Worm (Caenorhabditis elegans): ENCODE results near the gene sma-6.

Gene sma-6

ce11 chrII:6324086-6324485, at the start of gene sma-6:
TSS of gene sma-6 (plus strand) at chrII:6324484.
- TF ChIP-seq him-1 (tag; optimal IDR thresholded peaks at IDR 0.05) (no peak), dao-5 (tag; optimal IDR thresholded peaks at IDR 0.05) (no peak)

- no peak for TF ChIP-seq him-1 (tag; optimal IDR thresholded peaks at IDR 0.05)
- no peak for TF ChIP-seq dao-5 (tag; optimal IDR thresholded peaks at IDR 0.05)
- TF ChIP-seq W03F9.2 (tag; optimal IDR thresholded peaks at IDR 0.05) = no peak
Observed at ce11 chrII:6281002-6281401, 43.3 kb upstream of the sma-6 start, which contains the start of gene scly-1. TSS of gene scly-1 (minus strand) at chrII:6281102.

- no peak for TF ChIP-seq W03F9.2 (tag; optimal IDR thresholded peaks at IDR 0.05)
- TF ChIP-seq dao-5 (tag; optimal IDR thresholded peaks at IDR 0.05) = no peak
- no peak for TF ChIP-seq him-1 (tag; optimal IDR thresholded peaks at IDR 0.05)
Observed at ce11 chrII:6281903-6282302, 42.4 kb upstream of the sma-6 start.

ce11 chrII:6283074-6283473, 41.2 kb upstream of the sma-6 start, which contains the start of gene F13H8.1:
TSS of gene F13H8.1 (plus strand) at chrII:6283384.
- TF ChIP-seq him-1 (tag; optimal IDR thresholded peaks at IDR 0.05) = no peak
- TF ChIP-seq dao-5 (tag; optimal IDR thresholded peaks at IDR 0.05) = no peak
- no peak for TF ChIP-seq W03F9.2 (tag; optimal IDR thresholded peaks at IDR 0.05)

- TF ChIP-seq dao-5 (tag; optimal IDR thresholded peaks at IDR 0.05) (no peak), W03F9.2 (tag; optimal IDR thresholded peaks at IDR 0.05) (no peak), him-1 (tag; optimal IDR thresholded peaks at IDR 0.05) (no peak)
Observed at ce11 chrII:6286865-6287264, 37.4 kb upstream of the sma-6 start, which contains the start of gene F13H8.6. TSS of gene F13H8.6 (minus strand) at chrII:6286965.

- TF ChIP-seq dao-5 (tag; optimal IDR thresholded peaks at IDR 0.05) (no peak), W03F9.2 (tag; optimal IDR thresholded peaks at IDR 0.05) (no peak), him-1 (tag; optimal IDR thresholded peaks at IDR 0.05) (no peak)
Observed at ce11 chrII:6288104-6288503, 36.2 kb upstream of the sma-6 start.

- no peak for TF ChIP-seq W03F9.2 (tag; optimal IDR thresholded peaks at IDR 0.05)
- TF ChIP-seq dao-5 (tag; optimal IDR thresholded peaks at IDR 0.05) = no peak
- TF ChIP-seq him-1 (tag; optimal IDR thresholded peaks at IDR 0.05) = no peak
Observed at ce11 chrII:6290047-6290582, 34.2 kb upstream of the sma-6 start, which contains the start of gene upb-1. TSS of gene upb-1 (minus strand) at chrII:6290097.

- TF ChIP-seq dao-5 (tag; optimal IDR thresholded peaks at IDR 0.05) = no peak
- TF ChIP-seq him-1 (tag; optimal IDR thresholded peaks at IDR 0.05) = no peak
- no peak for TF ChIP-seq W03F9.2 (tag; optimal IDR thresholded peaks at IDR 0.05)
Observed at ce11 chrII:6292527-6292926, 31.8 kb upstream of the sma-6 start, which contains the start of gene nyn-3. TSS of gene nyn-3 (minus strand) at chrII:6292627.

ce11 chrII:6294261-6294660, 30.0 kb upstream of the sma-6 start, which contains the start of gene mps-1:
TSS of gene mps-1 (minus strand) at chrII:6294361.
- no peak for TF ChIP-seq W03F9.2 (tag; optimal IDR thresholded peaks at IDR 0.05)
- TF ChIP-seq dao-5 (tag; optimal IDR thresholded peaks at IDR 0.05) = no peak
- TF ChIP-seq him-1 (tag; optimal IDR thresholded peaks at IDR 0.05) = no peak

ce11 chrII:6303209-6303740, 21.0 kb upstream of the sma-6 start, which contains the start of gene C29F5.1:
TSS of gene C29F5.1 (plus strand) at chrII:6303525.
- no peak for TF ChIP-seq W03F9.2 (tag; optimal IDR thresholded peaks at IDR 0.05)
- no peak for TF ChIP-seq dao-5 (tag; optimal IDR thresholded peaks at IDR 0.05)
- no peak for TF ChIP-seq him-1 (tag; optimal IDR thresholded peaks at IDR 0.05)

ce11 chrII:6306125-6306524, 18.2 kb upstream of the sma-6 start, which contains the start of gene C29F5.8:
TSS of gene C29F5.8 (plus strand) at chrII:6306425.
- TF ChIP-seq dao-5 (tag; optimal IDR thresholded peaks at IDR 0.05) (no peak), W03F9.2 (tag; optimal IDR thresholded peaks at IDR 0.05) (no peak), him-1 (tag; optimal IDR thresholded peaks at IDR 0.05) (no peak)

- TF ChIP-seq him-1 (tag; optimal IDR thresholded peaks at IDR 0.05) (no peak), dao-5 (tag; optimal IDR thresholded peaks at IDR 0.05) (no peak), W03F9.2 (tag; optimal IDR thresholded peaks at IDR 0.05) (no peak)
Observed at ce11 chrII:6309198-6309597, 15.1 kb upstream of the sma-6 start, which contains the start of gene glb-10. TSS of gene glb-10 (minus strand) at chrII:6309298.

ce11 chrII:6311459-6311858, 12.8 kb upstream of the sma-6 start:
- no peak for TF ChIP-seq W03F9.2 (tag; optimal IDR thresholded peaks at IDR 0.05)
- TF ChIP-seq dao-5 (tag; optimal IDR thresholded peaks at IDR 0.05) = no peak

ce11 chrII:6311888-6312287, 12.4 kb upstream of the sma-6 start:
- TF ChIP-seq W03F9.2 (tag; optimal IDR thresholded peaks at IDR 0.05) (no peak), dao-5 (tag; optimal IDR thresholded peaks at IDR 0.05) (no peak), him-1 (tag; optimal IDR thresholded peaks at IDR 0.05) (no peak)

All from whole organism, L4/young adult.